Worm (Caenorhabditis elegans): ENCODE measurements around the gene mec-7.

mec-7 gene

DNA sequence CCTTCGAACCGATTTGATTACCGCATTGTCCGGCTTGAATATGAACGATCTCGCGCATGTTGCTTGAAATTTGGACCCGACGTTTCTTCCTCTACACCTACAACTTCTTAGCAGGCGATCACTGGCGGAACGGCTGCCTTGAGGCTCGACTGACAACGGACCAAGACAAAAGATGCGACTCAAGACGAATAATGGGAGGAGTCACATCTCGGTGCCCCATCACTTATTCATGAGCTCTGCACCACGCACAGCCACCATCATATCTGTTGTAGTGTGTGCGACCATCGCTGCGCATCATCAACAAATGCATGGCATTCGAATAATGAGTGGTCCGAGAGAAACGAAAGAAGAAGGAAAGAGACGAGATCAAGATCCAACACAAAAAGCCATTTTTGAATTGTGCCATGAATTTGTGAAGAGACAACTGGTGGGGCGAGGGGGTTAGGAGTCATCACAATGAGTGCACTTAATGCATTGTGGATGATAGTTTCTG is at the start of gene mec-7:
TSS of gene mec-7 (minus strand) at position 181 of the 493 bp plus-strand sequence.
- TF ChIP-seq ceh-83 (GFP tag; optimal IDR thresholded peaks at IDR 0.05) (no peak), unc-62 (GFP tag; optimal IDR thresholded peaks at IDR 0.05) (no peak), lsy-2 (tag; optimal IDR thresholded peaks at IDR 0.05) (no peak), ceh-39 (tag; optimal IDR thresholded peaks at IDR 0.05) (no peak), elt-3 (tag; optimal IDR thresholded peaks at IDR 0.05) (no peak), nhr-28 (tag; optimal IDR thresholded peaks at IDR 0.05) (no peak), cnd-1 (tag; optimal IDR thresholded peaks at IDR 0.05) (no peak), elt-1 (tag; optimal IDR thresholded peaks at IDR 0.05; ENCODE audit: borderline replicate concordance, insufficient read depth) (no peak)

DNA sequence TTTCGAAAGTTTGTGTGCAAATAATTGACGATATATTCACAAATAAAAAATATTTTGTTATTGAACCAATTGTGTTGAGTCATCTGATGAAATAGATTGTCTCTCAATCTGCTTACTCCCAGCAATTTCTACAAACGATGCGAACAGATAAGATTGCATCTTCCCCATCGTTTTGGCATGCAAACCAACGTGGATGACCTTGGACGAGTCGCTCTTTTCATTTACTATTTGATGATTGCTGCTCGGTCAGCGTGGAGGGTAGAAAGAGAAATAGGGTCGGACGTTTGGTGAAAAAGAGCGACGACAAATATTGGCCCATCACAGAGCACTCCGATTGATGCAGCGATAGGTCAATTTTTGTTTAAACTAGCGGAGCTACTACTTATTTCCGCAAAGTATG is 49.2 kb upstream of the mec-7 start:
- TF ChIP-seq ceh-39 (tag; optimal IDR thresholded peaks at IDR 0.05) (no peak), sem-2 (GFP tag; optimal IDR thresholded peaks at IDR 0.05) (no peak), lsy-2 (tag; optimal IDR thresholded peaks at IDR 0.05) (no peak), mep-1 (tag; optimal IDR thresholded peaks at IDR 0.05) (no peak), nhr-76 (tag; optimal IDR thresholded peaks at IDR 0.05) (no peak), nhr-237 (tag; optimal IDR thresholded peaks at IDR 0.05) (no peak), lin-32 (GFP tag; optimal IDR thresholded peaks at IDR 0.05) (no peak), sptf-1 (tag; optimal IDR thresholded peaks at IDR 0.05) (no peak), nhr-12 (tag; optimal IDR thresholded peaks at IDR 0.05) (no peak), unc-62 (GFP tag; optimal IDR thresholded peaks at IDR 0.05) (peak; percentile 47), bed-3 (GFP tag; optimal IDR thresholded peaks at IDR 0.05) (no peak), drap-1 (GFP tag; optimal IDR thresholded peaks at IDR 0.05) (no peak), ham-2 (GFP tag; optimal IDR thresholded peaks at IDR 0.05) (peak; percentile 36), nhr-28 (tag; optimal IDR thresholded peaks at IDR 0.05) (no peak), zip-8 (tag; optimal IDR thresholded peaks at IDR 0.05) (no peak), unc-120 (tag; optimal IDR thresholded peaks at IDR 0.05; ENCODE audit: poor library complexity, severe bottlenecking) (peak; percentile 34), blmp-1 (tag; optimal IDR thresholded peaks at IDR 0.05) (no peak), flh-1 (GFP tag; optimal IDR thresholded peaks at IDR 0.05) (no peak), M03D4.4 (tag; optimal IDR thresholded peaks at IDR 0.05) (no peak), cnd-1 (tag; optimal IDR thresholded peaks at IDR 0.05) (no peak), ces-1 (GFP tag; optimal IDR thresholded peaks at IDR 0.05) (no peak), elt-1 (tag; optimal IDR thresholded peaks at IDR 0.05; ENCODE audit: borderline replicate concordance, insufficient read depth) (peak; percentile 90), tbx-8 (GFP tag; optimal IDR thresholded peaks at IDR 0.05) (no peak), ceh-43 (GFP tag; optimal IDR thresholded peaks at IDR 0.05) (no peak), unc-39 (tag; optimal IDR thresholded peaks at IDR 0.05) (no peak), pha-4 (tag; optimal IDR thresholded peaks at IDR 0.05) (peak; percentile 20), elt-3 (tag; optimal IDR thresholded peaks at IDR 0.05) (no peak), nhr-2 (tag; optimal IDR thresholded peaks at IDR 0.05) (peak; percentile 82), ceh-83 (GFP tag; optimal IDR thresholded peaks at IDR 0.05) (no peak), ztf-11 (tag; optimal IDR thresholded peaks at IDR 0.05) (no peak), snpc-4 (tag; optimal IDR thresholded peaks at IDR 0.05) (no peak), hlh-1 (tag; optimal IDR thresholded peaks at IDR 0.05) (peak; percentile 47), mls-2 (tag; optimal IDR thresholded peaks at IDR 0.05) (no peak), mab-5 (tag; optimal IDR thresholded peaks at IDR 0.05) (no peak), lin-13 (tag; optimal IDR thresholded peaks at IDR 0.05) (no peak)

- TF ChIP-seq tbx-8 (GFP tag; optimal IDR thresholded peaks at IDR 0.05), result peak; percentile 5
- peak; percentile 26 for TF ChIP-seq sem-2 (GFP tag; optimal IDR thresholded peaks at IDR 0.05)
- TF ChIP-seq lin-13 (tag; optimal IDR thresholded peaks at IDR 0.05), result peak; percentile 54
- no peak for TF ChIP-seq nhr-28 (tag; optimal IDR thresholded peaks at IDR 0.05)
- TF ChIP-seq ceh-83 (GFP tag; optimal IDR thresholded peaks at IDR 0.05), result no peak
- peak; percentile 31 for TF ChIP-seq ham-2 (GFP tag; optimal IDR thresholded peaks at IDR 0.05)
- TF ChIP-seq flh-1 (GFP tag; optimal IDR thresholded peaks at IDR 0.05), result no peak
- TF ChIP-seq snpc-4 (tag; optimal IDR thresholded peaks at IDR 0.05), result no peak
- TF ChIP-seq pha-4 (tag; optimal IDR thresholded peaks at IDR 0.05), result peak; percentile 93
- peak; percentile 64 for TF ChIP-seq unc-120 (tag; optimal IDR thresholded peaks at IDR 0.05; ENCODE audit: poor library complexity, severe bottlenecking)
- TF ChIP-seq bed-3 (GFP tag; optimal IDR thresholded peaks at IDR 0.05), result no peak
- peak; percentile 40 for TF ChIP-seq ceh-43 (GFP tag; optimal IDR thresholded peaks at IDR 0.05)
- TF ChIP-seq drap-1 (GFP tag; optimal IDR thresholded peaks at IDR 0.05), result peak; percentile 71
- TF ChIP-seq mab-5 (tag; optimal IDR thresholded peaks at IDR 0.05), result no peak
- TF ChIP-seq nhr-237 (tag; optimal IDR thresholded peaks at IDR 0.05), result peak; percentile 74
- TF ChIP-seq hlh-1 (tag; optimal IDR thresholded peaks at IDR 0.05), result peak; percentile 82
- peak; percentile 55 for TF ChIP-seq cnd-1 (tag; optimal IDR thresholded peaks at IDR 0.05)
- peak; percentile 49 for TF ChIP-seq elt-3 (tag; optimal IDR thresholded peaks at IDR 0.05)
- TF ChIP-seq unc-39 (tag; optimal IDR thresholded peaks at IDR 0.05), result no peak
- TF ChIP-seq ceh-39 (tag; optimal IDR thresholded peaks at IDR 0.05), result peak; percentile 97
- TF ChIP-seq zip-8 (tag; optimal IDR thresholded peaks at IDR 0.05), result no peak
- TF ChIP-seq lin-32 (GFP tag; optimal IDR thresholded peaks at IDR 0.05), result peak; percentile 27
- no peak for TF ChIP-seq nhr-76 (tag; optimal IDR thresholded peaks at IDR 0.05)
- peak; percentile 77 for TF ChIP-seq lsy-2 (tag; optimal IDR thresholded peaks at IDR 0.05)
- TF ChIP-seq sptf-1 (tag; optimal IDR thresholded peaks at IDR 0.05), result peak; percentile 53
- TF ChIP-seq nhr-12 (tag; optimal IDR thresholded peaks at IDR 0.05), result no peak
- TF ChIP-seq elt-1 (tag; optimal IDR thresholded peaks at IDR 0.05; ENCODE audit: borderline replicate concordance, insufficient read depth), result no peak
- peak; percentile 91 for TF ChIP-seq nhr-2 (tag; optimal IDR thresholded peaks at IDR 0.05)
- peak; percentile 47 for TF ChIP-seq ztf-11 (tag; optimal IDR thresholded peaks at IDR 0.05)
- TF ChIP-seq blmp-1 (tag; optimal IDR thresholded peaks at IDR 0.05), result no peak
- TF ChIP-seq M03D4.4 (tag; optimal IDR thresholded peaks at IDR 0.05), result peak; percentile 48
- TF ChIP-seq mep-1 (tag; optimal IDR thresholded peaks at IDR 0.05), result peak; percentile 90
- TF ChIP-seq ces-1 (GFP tag; optimal IDR thresholded peaks at IDR 0.05), result peak; percentile 94
- peak; percentile 73 for TF ChIP-seq unc-62 (GFP tag; optimal IDR thresholded peaks at IDR 0.05)
- TF ChIP-seq mls-2 (tag; optimal IDR thresholded peaks at IDR 0.05), result peak; percentile 82
Measured at ce11 chrX:7823108-7823704, 46.7 kb upstream of the mec-7 start, which contains the start of gene eef-1A.2. TSS of gene eef-1A.2 (plus strand) at chrX:7823654.

Measured in whole organism, mixed stage, embryonic.